Worm (Caenorhabditis elegans) whole organism, mixed stage, embryonic: Measurements from ENCODE around the gene elt-6.

Experiments
- ceh-43 ChIP-seq: fragments of 200-800 bp; sonication (Bioruptor generic); optimal IDR thresholded peaks from 2 replicates; lab custom pipeline; 2018; ENCODE audit warnings: mild to moderate bottlenecking, missing genetic modification characterization, moderate library complexity, missing compliant biosample characterization
- elt-3 ChIP-seq: fragments of 150-350 bp; optimal IDR thresholded peaks from 2 replicates; lab custom pipeline; 2014; ENCODE audit warnings: missing biosample characterization, missing genetic modification characterization
- lsy-2 ChIP-seq: fragments of 150-350 bp; optimal IDR thresholded peaks from 2 replicates; lab custom pipeline; 2014; ENCODE audit warnings: missing biosample characterization, missing genetic modification characterization
- mab-5 ChIP-seq: fragments of 150-350 bp; optimal IDR thresholded peaks from 2 replicates; lab custom pipeline; 2014; ENCODE audit warnings: missing biosample characterization, missing genetic modification characterization
- mls-2 ChIP-seq: sonication (generic microtip); optimal IDR thresholded peaks from 2 replicates; lab custom pipeline; 2016; ENCODE audit warnings: mild to moderate bottlenecking, missing genetic modification characterization, moderate library complexity, missing compliant biosample characterization
- nhr-28 ChIP-seq: fragments of 150-350 bp; optimal IDR thresholded peaks from 2 replicates; lab custom pipeline; 2014; ENCODE audit warnings: missing biosample characterization, missing genetic modification characterization
- nhr-76 ChIP-seq: sonication (generic microtip); optimal IDR thresholded peaks from 2 replicates; lab custom pipeline; 2017; ENCODE audit warnings: missing biosample characterization, missing genetic modification characterization
- pha-4 ChIP-seq: fragments of 150-350 bp; optimal IDR thresholded peaks from 2 replicates; lab custom pipeline; 2018; ENCODE audit warnings: missing biosample characterization, missing genetic modification reagents, missing genetic modification characterization
- snpc-4 ChIP-seq: fragments of 150-350 bp; optimal IDR thresholded peaks from 2 replicates; lab custom pipeline; 2014; ENCODE audit warnings: missing biosample characterization, missing genetic modification characterization
- sptf-1 ChIP-seq: sonication (generic microtip); optimal IDR thresholded peaks from 2 replicates; lab custom pipeline; 2017; ENCODE audit warnings: mild to moderate bottlenecking, missing genetic modification characterization, moderate library complexity, missing compliant biosample characterization
- unc-120 ChIP-seq: sonication (generic microtip); optimal IDR thresholded peaks from 2 replicates; lab custom pipeline; 2017; ENCODE audit warnings: missing genetic modification characterization, missing compliant biosample characterization; ENCODE audit not compliant: poor library complexity, severe bottlenecking
- unc-39 ChIP-seq: fragments of 150-350 bp; optimal IDR thresholded peaks from 2 replicates; lab custom pipeline; 2014; ENCODE audit warnings: missing biosample characterization, missing genetic modification characterization
- unc-62 ChIP-seq: fragments of 150-350 bp; optimal IDR thresholded peaks from 2 replicates; lab custom pipeline; 2014; ENCODE audit warnings: missing biosample characterization, missing genetic modification reagents, missing genetic modification characterization
- ztf-11 ChIP-seq: fragments of 150-350 bp; optimal IDR thresholded peaks from 2 replicates; lab custom pipeline; 2014; ENCODE audit warnings: missing biosample characterization, missing genetic modification characterization

ce11 chrIV:1916247-1916646 is 1.5 kb upstream of the elt-6 start:
- no peak for TF ChIP-seq ztf-11 (tag; lab: Kevin White, UChicago)
- no peak for TF ChIP-seq pha-4 (tag; lab: Kevin White, UChicago)
- TF ChIP-seq sptf-1 (tag; lab: Kevin White, UChicago): no peak
- TF ChIP-seq lsy-2 (tag; lab: Kevin White, UChicago): no peak
- no peak for TF ChIP-seq mls-2 (tag; lab: Kevin White, UChicago)
- no peak for TF ChIP-seq elt-3 (tag; lab: Kevin White, UChicago)
- no peak for TF ChIP-seq unc-39 (tag; lab: Kevin White, UChicago)
- no peak for TF ChIP-seq snpc-4 (tag; lab: Kevin White, UChicago)
- peak; percentile 56 for TF ChIP-seq ceh-43 (GFP tag; lab: Kevin White, UChicago)
- no peak for TF ChIP-seq mab-5 (tag; lab: Kevin White, UChicago)
- TF ChIP-seq unc-120 (tag; lab: Kevin White, UChicago): no peak
- no peak for TF ChIP-seq nhr-76 (tag; lab: Kevin White, UChicago)
- TF ChIP-seq nhr-28: no peak
- no peak for TF ChIP-seq unc-62 (GFP tag; lab: Kevin White, UChicago)
